Fruit fly (Drosophila melanogaster) whole organism, embryonic: ENCODE results near the gene Tm1.

Experiments used
- Antp ChIP-seq: fragments of 200-800 bp; sonication (Bioruptor generic); optimal IDR thresholded peaks from 3 replicates; lab custom pipeline; 2016; ENCODE audit warnings: missing biosample characterization, missing genetic modification characterization
- Atf-2 ChIP-seq: fragments of 200-800 bp; sonication (Bioruptor generic); optimal IDR thresholded peaks from 2 replicates; lab custom pipeline; 2016; ENCODE audit warnings: missing biosample characterization, missing genetic modification characterization
- Atf3 ChIP-seq: fragments of 200-800 bp; sonication (Bioruptor generic); optimal IDR thresholded peaks from 3 replicates; lab custom pipeline; 2016; ENCODE audit warnings: missing biosample characterization, missing genetic modification characterization
- BtbVII ChIP-seq: fragments of 200-800 bp; sonication (Bioruptor generic); optimal IDR thresholded peaks from 3 replicates; lab custom pipeline; 2017; ENCODE audit warnings: missing biosample characterization, mild to moderate bottlenecking, missing genetic modification characterization
- CG10209 ChIP-seq: fragments of 200-800 bp; sonication (Bioruptor generic); optimal IDR thresholded peaks from 3 replicates; lab custom pipeline; 2017; ENCODE audit warnings: missing biosample characterization, mild to moderate bottlenecking, missing genetic modification characterization, missing genetic modification reagents
- CG10543 ChIP-seq: fragments of 200-800 bp; sonication (Bioruptor generic); optimal IDR thresholded peaks from 3 replicates; lab custom pipeline; 2017; ENCODE audit warnings: missing biosample characterization, mild to moderate bottlenecking, missing genetic modification characterization, moderate library complexity
- CG11456 ChIP-seq: fragments of 200-800 bp; sonication (Bioruptor generic); IDR thresholded peaks from 3 replicates; pipeline ENCODE4 v1.3.6; 2022; ENCODE audit warnings: missing biosample characterization, missing genetic modification characterization
- CG1792 ChIP-seq: fragments of 200-800 bp; sonication (Bioruptor generic); optimal IDR thresholded peaks from 2 replicates; lab custom pipeline; 2016; ENCODE audit warnings: missing biosample characterization, missing genetic modification characterization
- CG18764 ChIP-seq: fragments of 200-800 bp; sonication (Bioruptor generic); optimal IDR thresholded peaks from 3 replicates; lab custom pipeline; 2016; ENCODE audit warnings: missing biosample characterization, missing genetic modification characterization
- CG2712 ChIP-seq: fragments of 200-800 bp; optimal IDR thresholded peaks from 3 replicates; lab custom pipeline; 2019; ENCODE audit warnings: missing biosample characterization, mild to moderate bottlenecking, missing genetic modification characterization, moderate library complexity
- CG31365 ChIP-seq: fragments of 200-800 bp; sonication (Bioruptor generic); optimal IDR thresholded peaks from 2 replicates; lab custom pipeline; 2018; ENCODE audit warnings: missing biosample characterization, mild to moderate bottlenecking, missing genetic modification characterization
- CG32767 ChIP-seq: fragments of 200-800 bp; sonication (Bioruptor generic); IDR thresholded peaks from 2 replicates; pipeline ENCODE4 v1.3.6; 2022; ENCODE audit warnings: missing biosample characterization, missing genetic modification characterization
- CG33213 ChIP-seq: fragments of 200-800 bp; sonication (Bioruptor generic); optimal IDR thresholded peaks from 3 replicates; lab custom pipeline; 2016; ENCODE audit warnings: missing biosample characterization, missing genetic modification characterization
- CG34224 ChIP-seq: fragments of 200-800 bp; sonication (Bioruptor generic); IDR thresholded peaks from 3 replicates; pipeline ENCODE4 v1.3.6; 2022; ENCODE audit warnings: missing biosample characterization, missing genetic modification characterization; ENCODE audit not compliant: partially characterized antibody
- CG3847 ChIP-seq: fragments of 200-800 bp; sonication (Bioruptor generic); IDR thresholded peaks from 2 replicates; pipeline ENCODE4 v1.3.6; 2022; ENCODE audit warnings: missing biosample characterization, missing genetic modification characterization
- CG42726 ChIP-seq: fragments of 200-800 bp; sonication (Bioruptor generic); IDR thresholded peaks from 2 replicates; pipeline ENCODE4 v1.3.6; 2022; ENCODE audit warnings: missing biosample characterization, missing genetic modification characterization; ENCODE audit not compliant: partially characterized antibody
- CG5180 ChIP-seq: fragments of 200-800 bp; sonication (Bioruptor generic); optimal IDR thresholded peaks from 3 replicates; lab custom pipeline; 2017; ENCODE audit warnings: missing biosample characterization, missing genetic modification characterization, mild to moderate bottlenecking, moderate library complexity, missing genetic modification reagents
- CG6254 ChIP-seq: fragments of 200-800 bp; sonication (Bioruptor generic); optimal IDR thresholded peaks from 3 replicates; lab custom pipeline; 2017; ENCODE audit warnings: mild to moderate bottlenecking, missing biosample characterization, missing genetic modification reagents, missing genetic modification characterization
- CG9437 ChIP-seq: fragments of 200-800 bp; sonication (Bioruptor generic); optimal IDR thresholded peaks from 2 replicates; lab custom pipeline; 2018; ENCODE audit warnings: missing biosample characterization, mild to moderate bottlenecking, missing genetic modification characterization
- CG9817 ChIP-seq: fragments of 200-800 bp; sonication (Bioruptor generic); optimal IDR thresholded peaks from 2 replicates; lab custom pipeline; 2018; ENCODE audit warnings: missing biosample characterization, mild to moderate bottlenecking, missing genetic modification characterization, moderate library complexity
- Dbx ChIP-seq: fragments of 200-800 bp; sonication (Bioruptor generic); IDR thresholded peaks from 3 replicates; pipeline ENCODE4 v1.3.6; 2022; ENCODE audit warnings: missing biosample characterization, missing genetic modification characterization
- Doc2 ChIP-seq: fragments of 200-800 bp; sonication (Bioruptor generic); IDR thresholded peaks from 2 replicates; pipeline ENCODE4 v1.3.6; 2022; ENCODE audit warnings: missing biosample characterization, missing genetic modification characterization
- Drgx ChIP-seq: fragments of 200-800 bp; sonication (Bioruptor generic); IDR thresholded peaks from 2 replicates; pipeline ENCODE4 v1.3.6; 2022; ENCODE audit warnings: missing biosample characterization, missing genetic modification characterization
- Hmr ChIP-seq: fragments of 200-800 bp; sonication (Bioruptor generic); optimal IDR thresholded peaks from 3 replicates; lab custom pipeline; 2017; ENCODE audit warnings: mild to moderate bottlenecking, missing biosample characterization, missing genetic modification reagents, missing genetic modification characterization
- Hmx ChIP-seq: fragments of 200-800 bp; sonication (Bioruptor generic); optimal IDR thresholded peaks from 2 replicates; lab custom pipeline; 2016; ENCODE audit warnings: missing biosample characterization, missing genetic modification characterization
- Lim3 ChIP-seq: fragments of 200-800 bp; sonication (Bioruptor generic); IDR thresholded peaks from 2 replicates; pipeline ENCODE4 v1.3.6; 2022; ENCODE audit warnings: missing biosample characterization, missing genetic modification characterization
- Myb ChIP-seq: fragments of 200-800 bp; sonication (Bioruptor generic); optimal IDR thresholded peaks from 2 replicates; lab custom pipeline; 2016; ENCODE audit warnings: missing biosample characterization, missing genetic modification characterization
- Nf-YB ChIP-seq: fragments of 200-800 bp; sonication (Bioruptor generic); optimal IDR thresholded peaks from 3 replicates; lab custom pipeline; 2019; ENCODE audit warnings: missing biosample characterization, mild to moderate bottlenecking, missing genetic modification characterization, moderate library complexity
- Rfx ChIP-seq: fragments of 200-800 bp; sonication (Bioruptor generic); IDR thresholded peaks from 2 replicates; pipeline ENCODE4 v1.3.6; 2022; ENCODE audit warnings: missing biosample characterization, missing genetic modification characterization
- Spps ChIP-seq: fragments of 200-800 bp; sonication (Bioruptor generic); optimal IDR thresholded peaks from 2 replicates; lab custom pipeline; 2018; ENCODE audit warnings: missing biosample characterization, mild to moderate bottlenecking, missing genetic modification characterization
- aop ChIP-seq: fragments of 200-800 bp; sonication (Bioruptor generic); IDR thresholded peaks from 2 replicates; pipeline ENCODE4 v1.3.6; 2022; ENCODE audit warnings: missing biosample characterization, missing genetic modification characterization
- bowl ChIP-seq: fragments of 200-800 bp; sonication (Bioruptor generic); IDR thresholded peaks from 2 replicates; pipeline ENCODE4 v1.3.6; 2022; ENCODE audit warnings: missing biosample characterization, missing genetic modification characterization
- cas ChIP-seq: fragments of 200-800 bp; sonication (Bioruptor generic); IDR thresholded peaks from 2 replicates; pipeline ENCODE4 v1.3.6; 2022; ENCODE audit warnings: missing biosample characterization, missing genetic modification characterization
- chn ChIP-seq: fragments of 200-800 bp; sonication (Bioruptor generic); optimal IDR thresholded peaks from 2 replicates; lab custom pipeline; 2016; ENCODE audit warnings: missing biosample characterization, missing genetic modification characterization
- dysf ChIP-seq: fragments of 200-800 bp; sonication (Bioruptor generic); IDR thresholded peaks from 3 replicates; pipeline ENCODE4 v1.3.6; 2022; ENCODE audit warnings: missing biosample characterization, missing genetic modification characterization
- fd102C ChIP-seq: fragments of 200-800 bp; sonication (Bioruptor generic); optimal IDR thresholded peaks from 2 replicates; lab custom pipeline; 2018; ENCODE audit warnings: missing biosample characterization, mild to moderate bottlenecking, missing genetic modification characterization, moderate library complexity
- gcm ChIP-seq: fragments of 200-800 bp; sonication (Bioruptor generic); optimal IDR thresholded peaks from 2 replicates; lab custom pipeline; 2019; ENCODE audit warnings: missing biosample characterization, mild to moderate bottlenecking, missing genetic modification characterization, moderate library complexity
- gcm2 ChIP-seq: fragments of 200-800 bp; sonication (Bioruptor generic); optimal IDR thresholded peaks from 2 replicates; lab custom pipeline; 2016; ENCODE audit warnings: missing biosample characterization, missing genetic modification characterization
- ham ChIP-seq: fragments of 200-800 bp; sonication (Bioruptor generic); IDR thresholded peaks from 2 replicates; pipeline ENCODE4 v1.3.6; 2022; ENCODE audit warnings: missing biosample characterization, missing genetic modification characterization
- jing ChIP-seq: fragments of 200-800 bp; sonication (Bioruptor generic); optimal IDR thresholded peaks from 2 replicates; lab custom pipeline; 2018; ENCODE audit warnings: missing biosample characterization, mild to moderate bottlenecking, missing genetic modification characterization
- klu ChIP-seq: fragments of 200-800 bp; sonication (Bioruptor generic); IDR thresholded peaks from 2 replicates; pipeline ENCODE4 v1.3.6; 2022; ENCODE audit warnings: missing biosample characterization, missing genetic modification characterization
- lov ChIP-seq, 2 experiments: fragments of 200-800 bp in 1 of 2; fragments of >200 bp in 1 of 2; sonication (Bioruptor generic) in 1 of 2; IDR thresholded peaks in 1 of 2; optimal IDR thresholded peaks in 1 of 2; 2 replicates in 1 of 2; 3 replicates in 1 of 2; pipeline versions ENCODE4 v1.3.6 to Lab custom; 2017 to 2022; ENCODE audit warnings: missing biosample characterization in 1 of 2, missing genetic modification characterization in 1 of 2
- maf-S ChIP-seq: fragments of 200-800 bp; sonication (Bioruptor generic); optimal IDR thresholded peaks from 2 replicates; lab custom pipeline; 2016; ENCODE audit warnings: missing biosample characterization, missing genetic modification characterization
- nerfin-1 ChIP-seq: fragments of 200-800 bp; sonication (Bioruptor generic); optimal IDR thresholded peaks from 3 replicates; lab custom pipeline; 2019; ENCODE audit warnings: missing biosample characterization, mild to moderate bottlenecking, missing genetic modification characterization, moderate library complexity
- phol ChIP-seq: fragments of 200-800 bp; sonication (Bioruptor generic); optimal IDR thresholded peaks from 3 replicates; lab custom pipeline; 2018; ENCODE audit warnings: missing biosample characterization, mild to moderate bottlenecking, missing genetic modification characterization, moderate library complexity
- pita ChIP-seq: fragments of 200-800 bp; sonication (Bioruptor generic); optimal IDR thresholded peaks from 2 replicates; lab custom pipeline; 2017; ENCODE audit warnings: missing biosample characterization, mild to moderate bottlenecking, missing genetic modification characterization
- rib ChIP-seq: fragments of 200-800 bp; sonication (Bioruptor generic); IDR thresholded peaks from 2 replicates; pipeline ENCODE4 v1.3.6; 2022; ENCODE audit warnings: missing biosample characterization, missing genetic modification characterization
- scrt ChIP-seq: fragments of 200-800 bp; sonication (Bioruptor generic); optimal IDR thresholded peaks from 2 replicates; lab custom pipeline; 2018; ENCODE audit warnings: missing biosample characterization, mild to moderate bottlenecking, missing genetic modification characterization, moderate library complexity
- sim ChIP-seq: fragments of 200-800 bp; sonication (Bioruptor generic); IDR thresholded peaks from 2 replicates; pipeline ENCODE4 v1.3.6; 2022; ENCODE audit warnings: missing biosample characterization, missing genetic modification characterization
- stwl ChIP-seq: fragments of 200-800 bp; sonication (Bioruptor generic); optimal IDR thresholded peaks from 3 replicates; lab custom pipeline; 2018; ENCODE audit warnings: missing biosample characterization, mild to moderate bottlenecking, missing genetic modification characterization, moderate library complexity
- unpg ChIP-seq: fragments of 200-800 bp; sonication (Bioruptor generic); optimal IDR thresholded peaks from 3 replicates; lab custom pipeline; 2018; ENCODE audit warnings: missing biosample characterization, mild to moderate bottlenecking, missing genetic modification characterization, moderate library complexity

Gene Tm1

DNA sequence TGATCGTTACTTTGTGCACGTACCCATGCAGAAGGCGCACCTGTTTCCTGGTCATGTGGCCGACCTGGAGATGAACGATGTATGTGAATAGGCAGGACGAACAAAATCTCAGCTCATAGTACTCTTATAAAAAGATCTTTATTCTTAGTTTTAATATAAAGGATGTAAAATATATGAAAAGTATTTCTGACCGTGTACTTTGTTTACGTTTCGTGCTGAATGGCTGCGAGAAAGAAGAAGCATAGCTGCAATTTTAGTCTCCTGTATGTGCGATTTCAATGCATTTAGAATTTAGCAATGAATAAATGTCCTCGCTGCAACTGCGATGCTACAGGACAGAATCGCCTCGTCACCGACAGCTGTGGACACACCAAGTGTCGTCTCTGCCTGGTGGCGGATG, 69.8 kb downstream of the Tm1 start, which contains the start of the genes CG42726 and CG42727 (continued):
- TF ChIP-seq CG10543 (no peak), Doc2 (GFP tag; lab: Robert Waterston, UW) (no peak), bowl (GFP tag; lab: Robert Waterston, UW) (no peak), lov (optimal IDR thresholded peaks at IDR 0.05; lab: Kevin White, UChicago) (no peak), lov (GFP tag; IDR thresholded peaks at IDR 0.05; lab: Robert Waterston, UW) (no peak), gcm2 (GFP tag; lab: Kevin White, UChicago) (no peak), Drgx (peak; percentile 62; the same call in 1 of the 2 replicates), CG5180 (GFP tag; lab: Kevin White, UChicago) (no peak), CG3847 (GFP tag; lab: Robert Waterston, UW) (peak; percentile 18; the same call in 1 of the 2 replicates), CG9817 (peak; percentile 40), CG1792 (GFP tag; lab: Kevin White, UChicago) (no peak), CG11456 (GFP tag; lab: Robert Waterston, UW) (no peak), Myb (GFP tag; lab: Kevin White, UChicago) (no peak), CG10209 (GFP tag; lab: Kevin White, UChicago) (no peak), pita (GFP tag; lab: Kevin White, UChicago) (no peak), CG9437 (no peak), CG6254 (GFP tag; lab: Kevin White, UChicago) (no peak), scrt (GFP tag; lab: Kevin White, UChicago) (no peak), Lim3 (no peak), CG42726 (no peak), Rfx (GFP tag; lab: Robert Waterston, UW) (peak; percentile 50; the same call in 1 of the 2 replicates), BtbVII (GFP tag; lab: Kevin White, UChicago) (no peak), maf-S (GFP tag; lab: Kevin White, UChicago) (no peak), rib (GFP tag; lab: Robert Waterston, UW) (no peak), chn (no peak), ham (GFP tag; lab: Robert Waterston, UW) (no peak), Dbx (GFP tag; lab: Robert Waterston, UW) (no peak), CG2712 (peak; percentile 55), phol (tag; lab: Kevin White, UChicago) (peak; percentile 47), Hmx (GFP tag; lab: Kevin White, UChicago) (no peak), CG31365 (no peak), Atf3 (GFP tag; lab: Kevin White, UChicago) (no peak), CG32767 (no peak), unpg (peak; percentile 50), fd102C (GFP tag; lab: Kevin White, UChicago) (no peak), Nf-YB (GFP tag; lab: Kevin White, UChicago) (no peak), Hmr (GFP tag; lab: Kevin White, UChicago) (peak; percentile 17), dysf (GFP tag; lab: Robert Waterston, UW) (no peak), jing (GFP tag; lab: Kevin White, UChicago) (no peak), CG18764 (GFP tag; lab: Kevin White, UChicago) (no peak), klu (GFP tag; lab: Robert Waterston, UW) (no peak), CG33213 (GFP tag; lab: Kevin White, UChicago) (no peak), CG34224 (GFP tag; lab: Robert Waterston, UW) (no peak), nerfin-1 (peak; percentile 54), Antp (GFP tag; lab: Kevin White, UChicago) (no peak), aop (GFP tag; lab: Robert Waterston, UW) (no peak), gcm (GFP tag; lab: Kevin White, UChicago) (peak; percentile 7), cas (GFP tag; lab: Robert Waterston, UW) (no peak), Atf-2 (GFP tag; lab: Kevin White, UChicago) (no peak), stwl (tag; lab: Kevin White, UChicago) (peak; percentile 23), sim (GFP tag; lab: Robert Waterston, UW) (no peak), Spps (tag; lab: Kevin White, UChicago) (no peak)
